Fruit fly (Drosophila melanogaster): Measurements from ENCODE around the gene Cubn2.
A peak's percentile ranks its signal among the peaks of the same experiment; 100 is the strongest.

Cubn2 gene

DNA sequence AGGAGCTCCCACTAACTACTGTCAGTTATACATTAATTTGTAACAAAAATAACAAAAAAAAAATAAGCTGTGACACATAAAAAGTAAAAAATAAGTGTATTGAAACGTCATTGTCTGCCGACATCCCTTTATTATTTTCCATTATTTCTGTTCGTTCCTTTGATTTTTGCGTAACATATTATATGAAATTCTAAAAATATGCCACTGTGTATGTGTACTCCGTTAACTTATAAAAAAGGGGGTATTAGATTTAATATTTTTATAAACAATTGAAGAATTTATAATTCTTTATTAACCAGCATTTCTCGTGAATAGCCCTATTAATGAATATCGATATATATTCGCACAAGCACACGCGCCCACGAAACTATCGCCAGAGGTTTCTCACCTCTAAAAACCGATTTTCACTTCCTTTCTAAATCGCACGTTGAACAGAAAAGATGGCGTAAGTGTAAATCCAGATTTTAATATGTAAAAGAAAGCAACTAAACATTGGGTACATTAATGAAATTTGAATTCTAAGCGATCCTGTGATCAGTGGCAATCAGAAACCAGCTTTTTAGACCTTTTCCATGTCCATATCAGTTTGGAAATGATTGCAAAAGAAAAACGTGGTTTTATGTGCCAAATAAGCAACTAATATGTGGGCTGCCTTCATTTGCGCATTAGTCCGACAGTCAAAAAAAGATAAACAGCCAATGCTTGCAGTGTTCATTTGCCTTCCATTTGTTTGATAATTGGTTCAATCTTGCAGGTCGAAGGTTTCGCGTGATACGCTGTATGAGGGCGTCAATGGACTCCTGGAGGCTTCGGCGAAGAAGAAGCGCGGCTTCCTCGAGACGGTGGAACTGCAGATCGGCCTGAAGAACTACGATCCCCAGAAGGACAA lies 8.1 kb upstream of the Cubn2 start, which contains the start of gene RpL10Ab (continued):
- peak; percentile 71 for TF ChIP-seq CG17328 (GFP tag; IDR thresholded peaks at IDR 0.05)
- TF ChIP-seq CG13624 (GFP tag; optimal IDR thresholded peaks at IDR 0.05): peak; percentile 51
- TF ChIP-seq trh (GFP tag; optimal IDR thresholded peaks at IDR 0.05): no peak
- TF ChIP-seq zfh2 (GFP tag; optimal IDR thresholded peaks at IDR 0.05): peak; percentile 68
- TF ChIP-seq Max (GFP tag; optimal IDR thresholded peaks at IDR 0.05): peak; percentile 29
- TF ChIP-seq yki (optimal IDR thresholded peaks at IDR 0.05): no peak
- TF ChIP-seq CG12155 (GFP tag; optimal IDR thresholded peaks at IDR 0.05): peak; percentile 17
- TF ChIP-seq Xbp1 (GFP tag; optimal IDR thresholded peaks at IDR 0.05): peak; percentile 57
- TF ChIP-seq CG6689 (GFP tag; IDR thresholded peaks at IDR 0.05): peak; percentile 79
- TF ChIP-seq sd (tag; optimal IDR thresholded peaks at IDR 0.05): no peak
- peak; percentile 33 for TF ChIP-seq CG10267 (tag; optimal IDR thresholded peaks at IDR 0.05)
- TF ChIP-seq sens (GFP tag): peak; percentile 83
- TF ChIP-seq D19A (tag; optimal IDR thresholded peaks at IDR 0.05): peak; percentile 33
- TF ChIP-seq bsh (GFP tag; optimal IDR thresholded peaks at IDR 0.05): peak; percentile 19 to 24
- peak; percentile 10 for TF ChIP-seq CG15601 (tag; optimal IDR thresholded peaks at IDR 0.05)
- no peak for TF ChIP-seq CG6254 (GFP tag; optimal IDR thresholded peaks at IDR 0.05)
- TF ChIP-seq dpn (GFP tag; optimal IDR thresholded peaks at IDR 0.05): peak; percentile 19 to 43
- no peak for TF ChIP-seq CG10565 (GFP tag; optimal IDR thresholded peaks at IDR 0.05)
- peak; percentile 22 for TF ChIP-seq CG10654 (GFP tag; optimal IDR thresholded peaks at IDR 0.05)
- peak; percentile 68 for TF ChIP-seq CG18599 (GFP tag; optimal IDR thresholded peaks at IDR 0.05)
- peak; percentile 3 for TF ChIP-seq ewg (GFP tag; optimal IDR thresholded peaks at IDR 0.05)
- TF ChIP-seq wdn (GFP tag; IDR thresholded peaks at IDR 0.05): peak; percentile 69
- peak; percentile 33 for TF ChIP-seq sug (tag; optimal IDR thresholded peaks at IDR 0.05)
- peak; percentile 70 for TF ChIP-seq dmrt99B (tag; optimal IDR thresholded peaks at IDR 0.05)
- TF ChIP-seq Pdp1 (GFP tag; optimal IDR thresholded peaks at IDR 0.05): peak; percentile 33 to 72
- peak; percentile 63 for TF ChIP-seq CG16815 (GFP tag; optimal IDR thresholded peaks at IDR 0.05)
- no peak for TF ChIP-seq CG1529 (GFP tag; optimal IDR thresholded peaks at IDR 0.05)
- TF ChIP-seq CG15269 (tag; optimal IDR thresholded peaks at IDR 0.05): peak; percentile 34
- TF ChIP-seq CG2202 (tag; optimal IDR thresholded peaks at IDR 0.05): no peak
- TF ChIP-seq abd-A (tag; optimal IDR thresholded peaks at IDR 0.05): no peak
- peak; percentile 93 for TF ChIP-seq wek (GFP tag; optimal IDR thresholded peaks at IDR 0.05)
- TF ChIP-seq CG10209 (GFP tag; optimal IDR thresholded peaks at IDR 0.05): peak; percentile 55
- TF ChIP-seq CG4360 (GFP tag; IDR thresholded peaks at IDR 0.05): no peak
- peak; percentile 28 for TF ChIP-seq sqz (GFP tag; optimal IDR thresholded peaks at IDR 0.05)
- peak; percentile 60; the same call in 1 of the 2 replicates for TF ChIP-seq CG1024 (GFP tag; IDR thresholded peaks at IDR 0.05)
- peak; percentile 5 for TF ChIP-seq stwl (tag; optimal IDR thresholded peaks at IDR 0.05)
- no peak for TF ChIP-seq CG12942 (GFP tag; optimal IDR thresholded peaks at IDR 0.05)
- TF ChIP-seq hb (GFP tag; IDR thresholded peaks at IDR 0.05; ENCODE audit: partially characterized antibody): peak; percentile 80
- TF ChIP-seq Adf1 (GFP tag; IDR thresholded peaks at IDR 0.05): no peak; the same call in 1 of the 2 replicates
- TF ChIP-seq Nf-YA (GFP tag; IDR thresholded peaks at IDR 0.05): 0 out of 2 replicates have a peak, but pooled peaks have one; percentile 51
- no peak for TF ChIP-seq gsb (GFP tag; IDR thresholded peaks at IDR 0.05)
- TF ChIP-seq eve (GFP tag; optimal IDR thresholded peaks at IDR 0.05): no peak
- peak; percentile 78 for TF ChIP-seq nerfin-2 (GFP tag; IDR thresholded peaks at IDR 0.05; ENCODE audit: partially characterized antibody)
- TF ChIP-seq onecut (GFP tag; IDR thresholded peaks at IDR 0.05): peak; percentile 77
- TF ChIP-seq Dref (GFP tag; IDR thresholded peaks at IDR 0.05): peak; percentile 78
- no peak for TF ChIP-seq CG17612 (GFP tag; IDR thresholded peaks at IDR 0.05)
- peak; percentile 70 for TF ChIP-seq Fer3 (tag; optimal IDR thresholded peaks at IDR 0.05)
- no peak for TF ChIP-seq CG16779 (GFP tag; IDR thresholded peaks at IDR 0.05)
- TF ChIP-seq Sry-δ (GFP tag; optimal IDR thresholded peaks at IDR 0.05): peak; percentile 84
